Worm (Caenorhabditis elegans) whole organism, L3 larva: ENCODE results near the gene ZK795.3.

Source experiments
- R02D3.7 ChIP-seq: fragments of 150-350 bp; optimal IDR thresholded peaks from 2 replicates; lab custom pipeline; 2014; ENCODE audit warnings: missing biosample characterization, missing genetic modification characterization
- ZK546.5 ChIP-seq: sonication (generic microtip); optimal IDR thresholded peaks from 2 replicates; lab custom pipeline; 2017; ENCODE audit warnings: missing biosample characterization, missing genetic modification characterization
- aly-2 ChIP-seq: fragments of 150-350 bp; optimal IDR thresholded peaks from 2 replicates; lab custom pipeline; 2014; ENCODE audit warnings: missing biosample characterization, missing genetic modification characterization
- ama-1 ChIP-seq: fragments of 150-350 bp; optimal IDR thresholded peaks from 2 replicates; lab custom pipeline; 2018
- ceh-16 ChIP-seq: sonication (generic microtip); optimal IDR thresholded peaks from 2 replicates; lab custom pipeline; 2017; ENCODE audit warnings: missing biosample characterization, missing genetic modification characterization
- ceh-82 ChIP-seq: fragments of 150-350 bp; optimal IDR thresholded peaks from 2 replicates; lab custom pipeline; 2014; ENCODE audit warnings: missing biosample characterization, missing genetic modification characterization
- ceh-9 ChIP-seq: sonication (generic microtip); optimal IDR thresholded peaks from 2 replicates; lab custom pipeline; 2018; ENCODE audit warnings: missing biosample characterization, missing genetic modification characterization
- daf-12 ChIP-seq: fragments of 150-350 bp; optimal IDR thresholded peaks from 2 replicates; lab custom pipeline; 2014; ENCODE audit warnings: missing biosample characterization, missing genetic modification reagents, missing genetic modification characterization
- egl-5 ChIP-seq: fragments of 150-350 bp; optimal IDR thresholded peaks from 2 replicates; lab custom pipeline; 2017; ENCODE audit warnings: missing biosample characterization, missing genetic modification reagents, missing genetic modification characterization, inconsistent platforms
- elt-1 ChIP-seq: fragments of 150-350 bp; optimal IDR thresholded peaks from 2 replicates; lab custom pipeline; 2014; ENCODE audit warnings: missing biosample characterization, missing genetic modification characterization
- elt-2 ChIP-seq: sonication (generic microtip); optimal IDR thresholded peaks from 2 replicates; lab custom pipeline; 2016; ENCODE audit warnings: missing genetic modification reagents, mild to moderate bottlenecking, missing genetic modification characterization, missing compliant biosample characterization
- eor-1 ChIP-seq, 2 experiments: fragments of 150-350 bp; optimal IDR thresholded peaks; 2 replicates each; lab custom pipeline; 2014 to 2018; ENCODE audit warnings: missing biosample characterization in 2 of 2, missing genetic modification characterization in 2 of 2
- fkh-10 ChIP-seq: sonication (generic microtip); optimal IDR thresholded peaks from 2 replicates; lab custom pipeline; 2017; ENCODE audit warnings: missing biosample characterization, missing genetic modification reagents, missing genetic modification characterization
- fos-1 ChIP-seq: fragments of 150-350 bp; optimal IDR thresholded peaks from 2 replicates; lab custom pipeline; 2014; ENCODE audit warnings: missing biosample characterization, missing genetic modification characterization
- hmg-11 ChIP-seq: sonication (generic microtip); optimal IDR thresholded peaks from 2 replicates; lab custom pipeline; 2016; ENCODE audit warnings: missing genetic modification characterization, missing compliant biosample characterization
- jun-1 ChIP-seq: fragments of 150-350 bp; optimal IDR thresholded peaks from 2 replicates; lab custom pipeline; 2014; ENCODE audit warnings: missing biosample characterization, missing genetic modification reagents, missing genetic modification characterization
- lin-39 ChIP-seq: fragments of 150-350 bp; optimal IDR thresholded peaks from 2 replicates; lab custom pipeline; 2018; ENCODE audit warnings: missing biosample characterization, missing genetic modification reagents, missing genetic modification characterization
- lsy-12 ChIP-seq: sonication (generic microtip); optimal IDR thresholded peaks from 2 replicates; lab custom pipeline; 2016; ENCODE audit warnings: mild to moderate bottlenecking, missing genetic modification characterization, missing compliant biosample characterization
- mdl-1 ChIP-seq: fragments of 150-350 bp; optimal IDR thresholded peaks from 2 replicates; lab custom pipeline; 2014; ENCODE audit warnings: missing biosample characterization, missing genetic modification characterization
- mml-1 ChIP-seq: fragments of 150-350 bp; sonication (generic microtip); optimal IDR thresholded peaks from 3 replicates; lab custom pipeline; 2014; ENCODE audit warnings: missing biosample characterization, missing genetic modification characterization
- nfya-1 ChIP-seq: sonication (generic microtip); optimal IDR thresholded peaks from 2 replicates; lab custom pipeline; 2017; ENCODE audit warnings: missing genetic modification characterization, mild to moderate bottlenecking, missing compliant biosample characterization, antibody characterized with exemption, moderate library complexity; ENCODE audit not compliant: insufficient read depth
- nhr-12 ChIP-seq: fragments of 150-350 bp; optimal IDR thresholded peaks from 2 replicates; lab custom pipeline; 2014; ENCODE audit warnings: missing biosample characterization, missing genetic modification characterization
- nhr-23 ChIP-seq: fragments of 150-350 bp; optimal IDR thresholded peaks from 2 replicates; lab custom pipeline; 2014; ENCODE audit warnings: missing biosample characterization, missing genetic modification reagents, missing genetic modification characterization
- nhr-237 ChIP-seq: fragments of 150-350 bp; optimal IDR thresholded peaks from 2 replicates; lab custom pipeline; 2014; ENCODE audit warnings: missing biosample characterization, missing genetic modification characterization
- nhr-25 ChIP-seq: sonication (generic microtip); optimal IDR thresholded peaks from 2 replicates; lab custom pipeline; 2017; ENCODE audit warnings: missing biosample characterization, missing genetic modification characterization
- nhr-43 ChIP-seq: sonication (generic microtip); optimal IDR thresholded peaks from 2 replicates; lab custom pipeline; 2016; ENCODE audit warnings: mild to moderate bottlenecking, missing genetic modification characterization, missing compliant biosample characterization; ENCODE audit not compliant: poor library complexity, severe bottlenecking
- nhr-67 ChIP-seq: fragments of 150-350 bp; optimal IDR thresholded peaks from 2 replicates; lab custom pipeline; 2014; ENCODE audit warnings: missing biosample characterization, missing genetic modification characterization
- pqm-1 ChIP-seq: fragments of 150-350 bp; optimal IDR thresholded peaks from 2 replicates; lab custom pipeline; 2017; ENCODE audit warnings: missing biosample characterization, missing genetic modification characterization, inconsistent platforms
- sea-2 ChIP-seq: fragments of 150-350 bp; sonication (generic microtip); optimal IDR thresholded peaks from 4 replicates; lab custom pipeline; 2014; ENCODE audit warnings: missing biosample characterization, missing genetic modification reagents, missing genetic modification characterization
- tbx-2 ChIP-seq: sonication (generic microtip); optimal IDR thresholded peaks from 2 replicates; lab custom pipeline; 2016; ENCODE audit warnings: mild to moderate bottlenecking, missing genetic modification characterization, missing compliant biosample characterization
- unc-39 ChIP-seq: sonication (generic microtip); optimal IDR thresholded peaks from 4 replicates; lab custom pipeline; 2017; ENCODE audit warnings: missing biosample characterization, missing genetic modification characterization
- unc-62 ChIP-seq: fragments of 150-350 bp; sonication (generic microtip); optimal IDR thresholded peaks from 4 replicates; lab custom pipeline; 2014; ENCODE audit warnings: missing biosample characterization, missing genetic modification reagents, missing genetic modification characterization
- zag-1 ChIP-seq: fragments of 150-350 bp; optimal IDR thresholded peaks from 2 replicates; lab custom pipeline; 2014; ENCODE audit warnings: missing biosample characterization, missing genetic modification characterization
- ztf-11 ChIP-seq: fragments of 150-350 bp; optimal IDR thresholded peaks from 2 replicates; lab custom pipeline; 2014; ENCODE audit warnings: missing biosample characterization, missing genetic modification characterization
- ztf-4 ChIP-seq: fragments of 150-350 bp; optimal IDR thresholded peaks from 2 replicates; lab custom pipeline; 2014; ENCODE audit warnings: missing biosample characterization, missing genetic modification characterization

Gene ZK795.3

ce11 chrIV:12549014-12549413, 10.2 kb upstream of the ZK795.3 start:
- TF ChIP-seq pqm-1 (tag; lab: Kevin White, UChicago) (no peak), sea-2 (GFP tag; lab: Kevin White, UChicago) (no peak), elt-1 (no peak), hmg-11 (tag; lab: Kevin White, UChicago) (no peak)

- no peak for TF ChIP-seq hmg-11 (tag; lab: Kevin White, UChicago)
- no peak for TF ChIP-seq tbx-2
- no peak for TF ChIP-seq pqm-1 (tag; lab: Kevin White, UChicago)
- no peak for TF ChIP-seq daf-12 (tag; lab: Kevin White, UChicago)
- TF ChIP-seq ceh-9 (tag; lab: Kevin White, UChicago): no peak
- TF ChIP-seq sea-2 (GFP tag; lab: Kevin White, UChicago): no peak
- no peak for TF ChIP-seq nhr-43 (tag; lab: Kevin White, UChicago)
- TF ChIP-seq eor-1 (tag; optimal IDR thresholded peaks at IDR 0.05; lab: Kevin White, UChicago): no peak
- no peak for TF ChIP-seq ztf-4 (tag; lab: Kevin White, UChicago)
- TF ChIP-seq ztf-11: no peak
- TF ChIP-seq lsy-12 (tag; lab: Kevin White, UChicago): no peak
- TF ChIP-seq zag-1: no peak
- TF ChIP-seq ZK546.5: no peak
- TF ChIP-seq lin-39: no peak
- no peak for TF ChIP-seq mml-1
- TF ChIP-seq R02D3.7 (tag; lab: Kevin White, UChicago): no peak
- no peak for TF ChIP-seq nhr-23
- no peak for TF ChIP-seq ceh-82 (tag; lab: Kevin White, UChicago)
- TF ChIP-seq, all 47 proteins: peak for 0
Measured at ce11 chrIV:12551944-12552343, 7.2 kb upstream of the ZK795.3 start.

DNA sequence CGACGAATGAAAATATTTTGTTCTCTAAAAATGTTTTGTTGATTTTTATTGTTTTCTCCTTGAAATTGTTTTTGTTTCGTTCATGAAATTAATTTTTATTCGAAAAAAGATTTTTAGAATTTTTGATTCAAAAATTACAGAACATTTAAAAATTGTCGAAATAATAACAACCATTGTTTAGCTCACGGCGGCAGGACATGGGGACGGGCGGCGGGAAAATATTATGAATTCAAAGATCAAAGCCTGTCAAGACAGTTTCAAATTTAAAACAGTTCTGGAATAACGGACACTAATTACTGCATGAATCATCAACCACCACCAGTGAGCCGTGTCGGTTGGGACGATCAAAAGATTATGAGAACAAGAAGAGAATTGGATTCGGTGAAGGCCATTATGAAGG, 1.4 kb downstream of the ZK795.3 start, which contains the start of gene snb-7:
snb-7 (plus strand) TSS at position 301 of the 400 bp plus-strand sequence.
- TF ChIP-seq pqm-1 (tag; lab: Kevin White, UChicago) (no peak), aly-2 (no peak), mdl-1 (tag; lab: Kevin White, UChicago) (no peak), fkh-10 (no peak), lsy-12 (tag; lab: Kevin White, UChicago) (no peak), ceh-9 (tag; lab: Kevin White, UChicago) (no peak), zag-1 (no peak), tbx-2 (no peak), ama-1 (lab: Kevin White, UChicago) (no peak), nhr-237 (tag; lab: Kevin White, UChicago) (no peak), unc-62 (GFP tag; lab: Kevin White, UChicago) (no peak), sea-2 (GFP tag; lab: Kevin White, UChicago) (no peak), fos-1 (tag; lab: Kevin White, UChicago) (no peak), elt-1 (no peak), nhr-67 (no peak), hmg-11 (tag; lab: Kevin White, UChicago) (no peak), unc-39 (tag; lab: Kevin White, UChicago) (no peak)

ce11 chrIV:12565933-12566540, 6.9 kb downstream of the ZK795.3 start, which contains the start of gene eak-7:
Gene eak-7 (minus strand): TSS chrIV:12565983.
- no peak for TF ChIP-seq lin-39
- TF ChIP-seq, all 47 proteins: peak for 0

ce11 chrIV:12567176-12567892, 8.2 kb downstream of the ZK795.3 start, which contains the start of the genes hsb-1 and let-99:
Gene hsb-1 (minus strand): TSS chrIV:12567226.
Gene let-99 (plus strand): TSS chrIV:12567842.
- TF ChIP-seq elt-1 (no peak), egl-5 (peak; percentile 8), pqm-1 (tag; lab: Kevin White, UChicago) (no peak), nhr-25 (tag; lab: Kevin White, UChicago) (peak; percentile 31), elt-2 (tag; lab: Kevin White, UChicago) (peak; percentile 12)

DNA sequence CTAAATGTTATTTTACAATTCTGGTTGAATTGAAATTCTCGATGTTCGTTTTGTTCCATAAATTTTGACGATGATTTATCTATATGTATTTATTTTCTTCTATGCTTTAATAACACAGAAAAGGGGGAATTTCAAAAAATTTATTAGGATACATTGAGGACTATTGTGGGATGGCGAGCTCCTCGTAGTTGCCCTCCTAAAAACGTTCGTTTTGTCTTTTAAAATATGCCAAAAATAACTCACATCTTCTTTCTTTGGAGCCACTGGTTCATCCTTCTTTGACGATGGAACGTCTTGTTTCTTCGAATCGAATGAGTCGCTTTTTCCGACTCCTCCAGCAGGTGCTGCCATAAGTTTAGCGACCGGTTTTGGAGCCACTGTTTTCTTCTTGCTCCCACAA, 11.4 kb downstream of the ZK795.3 start:
- no peak for TF ChIP-seq jun-1 (tag; lab: Kevin White, UChicago)
- no peak for TF ChIP-seq tbx-2
- no peak for TF ChIP-seq nhr-12 (tag; lab: Kevin White, UChicago)
- TF ChIP-seq fkh-10: no peak
- no peak for TF ChIP-seq mml-1
- TF ChIP-seq mdl-1 (tag; lab: Kevin White, UChicago): no peak
- no peak for TF ChIP-seq nhr-67
- TF ChIP-seq nhr-23: no peak
- no peak for TF ChIP-seq ceh-16 (tag; lab: Kevin White, UChicago)
- TF ChIP-seq elt-2 (tag; lab: Kevin White, UChicago): no peak
- TF ChIP-seq ceh-82 (tag; lab: Kevin White, UChicago): no peak
- no peak for TF ChIP-seq nfya-1 (tag; lab: Kevin White, UChicago)
- no peak for TF ChIP-seq fos-1 (tag; lab: Kevin White, UChicago)
- TF ChIP-seq ZK546.5: no peak
- TF ChIP-seq unc-62 (GFP tag; lab: Kevin White, UChicago): no peak
- TF ChIP-seq nhr-237 (tag; lab: Kevin White, UChicago): no peak
